Fruit fly (Drosophila melanogaster) whole organism: ENCODE data around the gene Tomosyn.

ENCODE experiments used
- CG8478 ChIP-seq: fragments of >200 bp; optimal IDR thresholded peaks from 2 replicates; lab custom pipeline; 2018; ENCODE audit warnings: inconsistent platforms
- EcR ChIP-seq, 2 experiments: fragments of >200 bp; optimal IDR thresholded peaks; 2 replicates each; lab custom pipeline; 2017; ENCODE audit warnings: missing biosample characterization in 2 of 2, missing genetic modification characterization in 2 of 2, missing genetic modification reagents in 2 of 2
- pan ChIP-seq: fragments of >200 bp; optimal IDR thresholded peaks from 2 replicates; lab custom pipeline; 2017
- psq ChIP-seq: fragments of >200 bp; optimal IDR thresholded peaks from 2 replicates; lab custom pipeline; 2017
- usp ChIP-seq: fragments of >200 bp; optimal IDR thresholded peaks from 2 replicates; lab custom pipeline; 2017; ENCODE audit warnings: missing biosample characterization, missing genetic modification characterization, mixed read lengths

DNA sequence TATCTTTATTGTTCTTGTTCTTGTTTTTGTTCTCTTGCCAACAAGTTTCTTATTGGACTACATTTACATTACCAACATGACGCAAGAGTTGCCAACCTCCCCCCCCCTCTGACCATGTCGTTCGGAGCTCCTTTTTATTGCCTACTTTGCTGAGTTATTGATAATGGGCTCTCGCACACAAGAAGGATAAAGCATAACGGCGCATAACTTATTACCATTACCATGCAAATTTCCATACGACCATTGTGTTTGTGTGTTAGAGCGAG, 685 bp downstream of the Tomosyn start:
- TF ChIP-seq EcR (GFP tag; optimal IDR thresholded peaks at IDR 0.05; lab: Kevin White, UChicago) (no peak), CG8478 (no peak), psq (no peak), usp (GFP tag; lab: Kevin White, UChicago) (no peak), pan (lab: Kevin White, UChicago) (no peak)
